Fruit fly (Drosophila melanogaster) ovary, adult (tissue): ENCODE measurements around the gene CG5880.
A peak's percentile ranks its signal among the peaks of the same experiment; 100 is the strongest.

ENCODE experiments used
- CG17801 ChIP-seq: fragments of 200-800 bp; optimal IDR thresholded peaks from 2 replicates; lab custom pipeline; 2019; ENCODE audit warnings: missing biosample characterization, mild to moderate bottlenecking, missing genetic modification characterization, moderate library complexity; ENCODE audit not compliant: partially characterized antibody

Gene CG5880

DNA sequence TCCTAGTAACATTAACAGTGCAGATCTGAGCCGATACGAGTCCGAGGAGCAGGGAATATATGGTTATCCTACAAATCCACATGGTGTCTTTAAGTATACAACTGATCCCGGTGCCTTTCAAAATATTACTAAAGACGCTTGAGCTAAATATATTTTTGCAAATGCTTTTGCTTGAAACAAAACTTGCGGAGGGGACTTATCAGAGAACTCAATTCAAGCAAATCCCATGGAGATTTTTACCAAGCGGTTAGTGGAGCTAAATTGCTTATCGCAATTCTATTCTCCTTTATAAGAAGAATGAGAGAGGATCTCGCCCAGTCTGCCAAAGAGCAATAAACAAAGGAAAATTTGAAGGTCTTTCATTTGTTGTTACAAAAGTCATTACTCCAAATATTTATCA is 17.0 kb upstream of the CG5880 start, which contains the start of gene eater:
Gene eater, minus strand, starts transcription at position 101 of the 400 bp plus-strand sequence.
- TF ChIP-seq CG17801 (GFP tag; lab: Kevin White, UChicago) = no peak

DNA sequence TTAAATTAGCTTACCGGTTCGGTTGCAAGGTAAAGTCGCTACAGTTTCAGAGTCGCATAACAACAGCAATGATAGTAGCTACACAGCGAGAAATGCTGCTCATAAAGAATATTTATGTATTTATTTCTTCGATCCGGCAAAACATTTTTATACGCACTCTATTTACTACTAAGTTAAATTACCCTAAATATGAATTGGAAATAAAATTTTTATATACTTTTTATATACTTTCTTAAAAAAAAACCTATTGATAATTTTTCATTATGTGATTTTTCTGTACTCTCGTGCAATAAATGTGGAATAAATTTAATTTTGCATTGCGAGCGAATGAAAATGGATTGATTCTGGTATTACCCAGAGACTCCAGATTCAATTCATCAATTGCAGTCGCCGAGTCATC is 15.6 kb upstream of the CG5880 start, which contains the start of gene Jhbp11:
Gene Jhbp11, plus strand, starts transcription at position 301 of the 400 bp plus-strand sequence.
- no peak for TF ChIP-seq CG17801 (GFP tag; lab: Kevin White, UChicago)

DNA sequence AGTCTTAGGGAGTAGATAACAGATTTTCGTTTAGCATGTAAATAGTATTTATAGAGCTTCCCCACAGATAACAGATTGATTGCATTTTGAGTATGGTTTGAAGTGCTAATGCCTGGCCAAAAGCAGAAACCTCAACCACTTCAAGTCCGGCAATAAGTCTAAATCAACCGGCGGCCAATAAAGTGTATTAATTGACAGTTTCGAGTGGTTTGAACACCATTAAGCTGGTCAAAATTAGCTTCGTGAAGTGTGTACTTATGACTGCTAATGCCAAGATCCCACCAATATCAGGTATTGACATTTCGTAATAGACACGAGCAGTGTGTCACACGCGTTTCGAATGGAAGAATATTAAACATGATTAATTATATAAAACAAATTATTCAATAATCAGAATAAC is 11.1 kb upstream of the CG5880 start:
- no peak for TF ChIP-seq CG17801 (GFP tag; lab: Kevin White, UChicago)

DNA sequence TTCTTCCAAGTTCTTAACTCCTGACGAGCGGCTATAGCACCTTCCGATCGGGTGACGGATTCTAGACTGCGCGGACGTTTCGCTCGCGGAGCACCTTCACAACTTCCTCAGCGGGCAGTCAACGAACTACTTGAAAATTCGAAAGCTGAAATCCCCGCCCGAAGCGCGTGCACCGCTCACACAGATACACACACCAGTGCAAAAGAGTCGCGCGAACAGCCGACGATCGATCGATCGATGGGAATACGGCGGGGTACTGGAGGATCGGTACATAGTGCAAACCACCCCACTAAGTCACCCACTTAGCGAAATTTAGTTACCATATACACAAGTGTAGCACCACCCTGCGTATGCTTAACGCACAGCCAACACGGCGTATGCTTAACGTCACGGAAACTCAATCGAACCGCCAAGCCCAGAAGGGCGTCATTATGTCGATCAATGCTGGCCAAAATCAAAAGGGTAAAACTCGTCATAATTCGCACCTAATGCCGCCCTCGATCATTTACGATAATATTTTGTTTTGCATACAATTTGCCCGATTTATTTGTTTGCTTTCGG is 10.3 kb upstream of the CG5880 start, which contains the start of gene CAH9:
Gene CAH9, minus strand, starts transcription at position 51 of the 561 bp plus-strand sequence.
- no peak for TF ChIP-seq CG17801 (GFP tag; lab: Kevin White, UChicago)

DNA sequence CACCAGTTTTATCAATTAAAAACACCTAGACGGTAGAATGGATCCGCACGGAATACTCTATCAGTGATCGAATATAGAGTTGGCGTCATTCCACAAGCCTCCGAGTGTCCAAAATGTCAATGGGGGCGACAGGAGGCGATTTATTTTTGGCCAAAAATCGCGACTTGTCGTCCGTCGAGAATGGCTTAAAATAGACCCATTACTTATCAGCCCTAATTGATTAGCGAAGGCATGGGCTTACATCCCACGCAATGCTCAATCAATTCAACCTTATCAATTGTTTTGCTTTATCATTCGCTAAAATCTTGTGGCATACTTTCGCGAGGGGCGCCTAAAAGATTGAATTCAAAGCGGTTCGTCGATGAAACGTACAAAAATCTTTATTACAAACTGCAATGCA is 8.4 kb upstream of the CG5880 start:
- TF ChIP-seq CG17801 (GFP tag; lab: Kevin White, UChicago) = no peak

DNA sequence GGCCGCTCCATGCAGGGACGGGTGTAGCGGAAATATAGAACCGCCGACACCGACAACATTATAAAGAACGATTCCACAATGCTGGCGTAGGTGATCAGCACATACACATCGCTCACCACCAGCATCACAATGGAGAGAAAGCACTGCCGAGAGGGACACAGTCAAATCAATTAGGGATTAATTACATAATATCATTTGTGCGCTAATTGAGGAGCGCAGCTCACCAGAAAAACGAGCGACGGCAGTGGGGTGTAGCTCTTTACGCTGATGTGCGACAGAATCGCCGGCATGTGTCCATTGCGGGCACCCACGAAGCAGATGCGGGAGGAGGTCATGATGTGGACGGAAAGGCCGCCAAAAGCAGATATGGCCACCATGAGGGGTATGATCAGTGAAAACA is 7.1 kb upstream of the CG5880 start:
- no peak for TF ChIP-seq CG17801 (GFP tag; lab: Kevin White, UChicago)

DNA sequence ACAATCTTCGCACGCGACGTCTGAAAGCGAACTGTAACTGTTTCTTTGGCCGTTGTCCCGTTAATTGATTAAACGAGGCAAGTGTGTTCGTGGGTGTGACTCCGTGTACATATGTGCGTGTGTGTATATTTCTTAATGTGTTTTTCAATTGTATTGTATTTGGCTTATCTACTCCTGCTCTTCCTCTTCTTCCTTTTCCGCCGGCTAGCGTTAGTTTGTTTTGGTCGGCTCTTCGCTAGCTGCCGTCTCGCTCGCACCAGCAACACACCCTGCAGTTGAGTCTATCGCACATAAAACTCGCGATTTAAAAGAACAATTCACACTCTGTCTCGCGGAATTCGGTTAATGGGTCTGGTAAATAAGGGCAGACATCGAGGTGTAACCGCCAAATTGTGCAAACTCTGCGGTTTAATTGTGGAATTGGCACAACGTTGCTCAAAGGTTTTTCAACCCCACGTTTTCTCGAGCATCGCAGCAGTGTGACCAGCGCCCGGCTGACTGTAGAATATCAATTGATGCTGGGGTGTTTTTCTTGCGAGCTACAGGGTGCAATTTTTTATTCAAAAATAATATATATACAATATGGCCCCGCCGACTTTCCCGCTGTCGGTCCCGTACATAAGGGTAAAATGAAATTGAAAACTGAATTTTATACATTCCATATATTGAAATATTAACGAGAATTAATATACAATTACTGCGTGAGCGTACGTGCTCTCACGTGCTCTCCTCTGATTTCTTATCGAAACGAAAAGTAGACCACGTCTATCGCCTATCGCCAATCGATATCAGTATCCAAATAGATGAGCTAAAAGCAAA is 4.6 kb upstream of the CG5880 start, which contains the start of the genes gb and CG5815:
Gene gb, minus strand, starts transcription at position 487 of the 819 bp plus-strand sequence.
Gene CG5815, plus strand, starts transcription at position 783 of the 819 bp plus-strand sequence.
- TF ChIP-seq CG17801 (GFP tag; lab: Kevin White, UChicago) = peak; percentile 93

DNA sequence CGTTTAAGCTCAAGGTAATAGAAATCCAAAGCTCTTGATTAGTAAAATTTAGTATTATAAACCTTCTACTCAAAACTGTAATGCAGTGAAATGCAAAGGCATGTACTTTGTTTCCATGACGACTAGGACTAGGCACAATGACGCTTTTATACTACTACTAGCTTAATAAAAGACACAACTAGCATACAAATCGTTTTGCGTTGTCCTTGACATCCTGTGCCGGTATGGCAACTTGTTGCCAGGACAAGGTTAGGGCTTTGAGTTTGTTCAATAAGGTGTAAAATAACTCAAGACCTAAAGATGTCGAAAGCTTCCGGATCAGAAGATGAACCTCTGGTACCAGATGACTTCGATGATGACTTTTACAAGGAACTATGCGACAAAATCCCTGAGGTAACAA is 1.8 kb downstream of the CG5880 start, which contains the start of gene CG5882:
Gene CG5882, plus strand, starts transcription at position 301 of the 400 bp plus-strand sequence.
- TF ChIP-seq CG17801 (GFP tag; lab: Kevin White, UChicago) = no peak

DNA sequence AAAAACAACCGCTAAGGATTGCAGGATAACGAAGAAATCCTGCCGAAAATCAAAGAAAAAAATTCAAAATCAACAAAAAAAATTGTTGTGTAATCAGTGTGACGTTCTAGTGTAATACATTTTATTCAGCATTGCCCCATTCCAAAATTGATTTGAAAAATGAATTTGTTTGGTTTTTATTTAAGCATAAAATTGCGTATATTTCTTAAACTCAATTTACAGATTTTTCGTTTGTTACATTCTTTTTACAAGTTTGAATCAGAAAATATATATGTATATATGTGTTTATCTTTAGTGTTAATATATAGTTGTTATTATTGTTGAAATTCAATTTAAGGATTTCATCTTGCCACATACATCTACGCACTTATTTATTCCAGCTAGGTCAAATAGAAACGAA is 8.0 kb downstream of the CG5880 start, which contains the start of gene CG6059:
Gene CG6059, minus strand, starts transcription at position 101 of the 400 bp plus-strand sequence.
- no peak for TF ChIP-seq CG17801 (GFP tag; lab: Kevin White, UChicago)

DNA sequence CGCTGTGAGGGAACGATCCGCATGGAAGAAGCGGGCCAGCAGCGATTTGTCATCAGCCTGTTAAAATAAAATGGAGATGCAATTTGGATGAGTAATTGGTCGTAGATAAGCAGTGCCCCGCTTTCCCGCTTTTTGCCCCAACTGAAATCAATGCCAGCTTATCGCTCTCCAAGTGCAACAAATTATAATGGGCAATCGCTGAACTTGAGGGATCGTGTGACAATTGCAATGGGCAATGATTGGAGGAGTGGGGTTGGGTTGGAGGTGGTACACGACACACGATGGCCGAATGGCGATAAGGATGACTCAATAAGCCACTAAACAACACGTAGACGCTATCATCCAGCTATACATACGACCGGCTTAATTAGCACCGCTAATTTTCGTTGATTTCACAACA is 12.2 kb downstream of the CG5880 start:
- TF ChIP-seq CG17801 (GFP tag; lab: Kevin White, UChicago) = no peak

DNA sequence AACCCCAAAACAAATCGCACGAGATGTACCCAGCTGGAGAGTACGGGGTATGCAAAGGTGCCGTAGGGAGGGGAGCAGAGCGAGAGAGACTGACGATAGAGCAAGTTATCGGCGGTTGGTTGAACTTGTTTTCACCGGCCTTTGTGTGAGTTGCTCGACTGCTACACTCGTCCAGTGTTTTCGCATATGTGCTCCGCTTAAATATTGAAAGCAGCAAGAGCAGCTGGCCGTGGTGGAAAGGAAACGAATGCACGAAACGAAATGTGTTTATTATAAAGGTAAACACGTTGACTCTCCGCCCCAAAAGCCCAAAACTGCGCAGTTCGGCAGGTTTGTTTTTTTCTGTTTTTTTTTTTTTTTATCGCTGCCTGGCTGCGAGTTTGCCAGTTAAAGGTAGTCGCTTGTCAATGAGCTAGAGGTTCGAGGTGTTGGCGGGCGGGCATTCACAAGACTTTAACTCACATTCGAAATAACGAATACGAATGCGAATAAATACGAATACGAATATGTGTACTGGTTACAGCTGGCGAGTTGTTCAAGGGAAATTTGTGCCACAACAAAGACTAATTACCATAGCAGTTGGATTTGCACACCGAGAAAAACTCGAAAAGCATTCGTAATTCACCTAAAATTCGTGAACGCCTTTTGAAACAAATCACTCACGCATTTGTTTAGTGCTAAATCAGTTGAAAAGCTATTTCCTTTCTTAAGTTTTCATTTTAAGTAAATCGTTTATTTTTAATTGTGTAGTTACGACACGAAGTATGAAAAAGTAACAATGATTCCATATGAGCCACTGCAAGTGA is 13.2 kb downstream of the CG5880 start:
- TF ChIP-seq CG17801 (GFP tag; lab: Kevin White, UChicago) = peak; percentile 73

DNA sequence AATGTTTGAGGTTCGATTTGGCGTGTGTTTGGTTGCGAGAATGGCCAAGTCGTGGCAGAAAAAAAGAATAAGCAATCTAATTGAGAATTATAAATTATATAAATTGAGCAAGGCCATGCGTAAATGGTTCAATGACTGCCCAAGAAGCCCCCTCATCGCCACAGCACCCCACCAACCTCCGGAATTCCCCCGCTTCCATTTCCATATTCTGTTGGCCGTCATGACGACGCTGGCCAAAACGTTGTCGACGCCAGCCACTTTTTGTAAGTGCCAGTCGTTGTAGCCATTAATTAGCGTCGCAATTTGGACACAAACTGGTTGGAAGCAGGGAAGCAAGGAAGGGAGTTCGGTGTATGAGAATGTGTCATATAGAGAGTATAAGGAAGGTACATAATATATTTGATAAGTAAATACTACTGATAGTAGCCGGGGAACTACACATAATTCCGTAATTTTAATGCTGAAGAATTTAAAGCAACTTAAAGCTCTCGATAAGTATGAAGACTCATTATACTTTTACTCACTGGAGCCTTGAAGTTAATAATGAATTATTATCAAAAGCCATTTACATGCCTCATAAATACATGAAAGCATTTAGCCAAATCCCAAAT is 14.1 kb downstream of the CG5880 start:
- TF ChIP-seq CG17801 (GFP tag; lab: Kevin White, UChicago) = no peak

DNA sequence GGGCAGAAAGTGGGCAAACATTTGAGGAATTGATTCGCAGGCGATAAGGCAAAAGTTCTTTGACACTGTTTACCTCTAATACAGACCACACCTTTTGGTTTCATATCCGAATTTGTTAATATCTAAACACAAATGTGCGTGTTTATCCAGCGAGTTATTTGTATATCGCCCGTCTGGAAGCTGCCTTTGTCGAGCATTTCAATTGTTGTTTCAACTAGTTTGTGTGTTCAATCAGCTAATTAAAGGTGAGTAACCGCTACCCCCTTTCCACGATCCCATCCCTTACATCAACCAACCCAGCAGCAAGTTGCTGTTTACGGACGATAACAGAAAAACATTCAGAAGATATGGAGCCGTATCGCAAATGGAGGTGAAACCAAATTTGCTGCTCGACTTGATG is 14.9 kb downstream of the CG5880 start:
- TF ChIP-seq CG17801 (GFP tag; lab: Kevin White, UChicago) = no peak

DNA sequence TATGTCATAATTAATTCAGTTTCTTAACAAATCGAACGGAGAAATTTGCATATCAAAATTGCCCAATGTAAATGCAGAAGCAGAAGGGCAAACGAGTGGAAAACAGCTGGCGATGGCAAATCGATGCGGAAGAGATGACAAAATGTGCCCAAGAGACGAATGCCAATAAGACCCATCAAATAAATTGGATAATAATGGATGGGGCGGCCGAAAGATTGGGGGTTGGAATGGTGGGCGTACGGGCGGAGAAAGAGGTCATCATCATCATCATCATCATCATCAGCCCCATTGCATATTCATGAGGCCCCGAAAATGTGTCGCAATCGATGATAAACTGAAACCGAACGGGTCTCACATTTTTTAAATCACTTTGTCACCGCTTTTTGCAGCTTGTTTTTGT is 17.4 kb downstream of the CG5880 start:
- no peak for TF ChIP-seq CG17801 (GFP tag; lab: Kevin White, UChicago)
